Worm (Caenorhabditis elegans) whole organism, late embryonic: ENCODE data around the gene Y73C8B.3.

Experiments used
- F13H6.1 ChIP-seq: sonication (generic microtip); optimal IDR thresholded peaks from 2 replicates; lab custom pipeline; 2016; ENCODE audit warnings: missing genetic modification characterization, missing compliant biosample characterization
- ahr-1 ChIP-seq: sonication (generic microtip); optimal IDR thresholded peaks from 2 replicates; lab custom pipeline; 2016; ENCODE audit warnings: missing genetic modification characterization, missing compliant biosample characterization
- ama-1 ChIP-seq: fragments of 150-350 bp; optimal IDR thresholded peaks from 2 replicates; lab custom pipeline; 2014
- ceh-14 ChIP-seq: sonication (generic microtip); optimal IDR thresholded peaks from 2 replicates; lab custom pipeline; 2016; ENCODE audit warnings: missing genotype, missing genetic modification characterization, missing compliant biosample characterization
- ceh-19 ChIP-seq: fragments of 200-800 bp; sonication (Bioruptor generic); optimal IDR thresholded peaks from 2 replicates; lab custom pipeline; 2018; ENCODE audit warnings: mild to moderate bottlenecking, missing genetic modification characterization, missing compliant biosample characterization
- ceh-2 ChIP-seq: sonication (generic microtip); optimal IDR thresholded peaks from 2 replicates; lab custom pipeline; 2016; ENCODE audit warnings: missing genotype, missing genetic modification characterization, missing compliant biosample characterization
- ceh-22 ChIP-seq: sonication (generic microtip); optimal IDR thresholded peaks from 2 replicates; lab custom pipeline; 2017; ENCODE audit warnings: missing biosample characterization, missing genetic modification characterization
- ceh-24 ChIP-seq: sonication (generic microtip); optimal IDR thresholded peaks from 2 replicates; lab custom pipeline; 2016; ENCODE audit warnings: mild to moderate bottlenecking, missing genetic modification characterization, missing compliant biosample characterization
- ceh-30 ChIP-seq: fragments of 150-350 bp; optimal IDR thresholded peaks from 2 replicates; lab custom pipeline; 2014; ENCODE audit warnings: missing biosample characterization, missing genetic modification characterization
- ceh-31 ChIP-seq: sonication (generic microtip); optimal IDR thresholded peaks from 2 replicates; lab custom pipeline; 2016; ENCODE audit warnings: missing genetic modification characterization, missing compliant biosample characterization
- ceh-34 ChIP-seq: sonication (generic microtip); optimal IDR thresholded peaks from 2 replicates; lab custom pipeline; 2016; ENCODE audit warnings: mild to moderate bottlenecking, missing genetic modification characterization, missing compliant biosample characterization
- ceh-45 ChIP-seq: fragments of 200-800 bp; sonication (Bioruptor generic); IDR thresholded peaks from 2 replicates; pipeline ENCODE4 v1.3.6; 2022; ENCODE audit warnings: missing genetic modification reagents, missing genetic modification characterization, missing compliant biosample characterization
- ceh-48 ChIP-seq: sonication (generic microtip); optimal IDR thresholded peaks from 2 replicates; lab custom pipeline; 2016; ENCODE audit warnings: missing genetic modification characterization, inconsistent platforms, missing compliant biosample characterization
- dmd-4 ChIP-seq: sonication (generic microtip); optimal IDR thresholded peaks from 2 replicates; lab custom pipeline; 2016; ENCODE audit warnings: borderline replicate concordance, missing genetic modification characterization, missing compliant biosample characterization
- dve-1 ChIP-seq: sonication (generic microtip); optimal IDR thresholded peaks from 2 replicates; lab custom pipeline; 2017; ENCODE audit warnings: antibody characterized with exemption, mild to moderate bottlenecking, missing genetic modification characterization, missing compliant biosample characterization
- elt-2 ChIP-seq: sonication (generic microtip); optimal IDR thresholded peaks from 2 replicates; lab custom pipeline; 2016; ENCODE audit warnings: missing genetic modification reagents, missing genetic modification characterization, missing compliant biosample characterization
- ets-4 ChIP-seq: sonication (generic microtip); optimal IDR thresholded peaks from 2 replicates; lab custom pipeline; 2016; ENCODE audit warnings: missing genetic modification characterization, missing compliant biosample characterization
- fax-1 ChIP-seq: sonication (generic microtip); optimal IDR thresholded peaks from 2 replicates; lab custom pipeline; 2016; ENCODE audit warnings: missing genotype, missing genetic modification characterization, missing compliant biosample characterization
- fkh-10 ChIP-seq: fragments of 150-350 bp; optimal IDR thresholded peaks from 2 replicates; lab custom pipeline; 2014; ENCODE audit warnings: missing biosample characterization, missing genetic modification reagents, missing genetic modification characterization
- fkh-6 ChIP-seq: sonication (generic microtip); optimal IDR thresholded peaks from 2 replicates; lab custom pipeline; 2016; ENCODE audit warnings: missing genetic modification characterization, missing compliant biosample characterization
- hlh-13 ChIP-seq: fragments of 200-800 bp; sonication (Bioruptor generic); optimal IDR thresholded peaks from 2 replicates; lab custom pipeline; 2018; ENCODE audit warnings: mild to moderate bottlenecking, missing genetic modification characterization, missing compliant biosample characterization
- hlh-15 ChIP-seq: sonication (generic microtip); optimal IDR thresholded peaks from 2 replicates; lab custom pipeline; 2016; ENCODE audit warnings: missing genetic modification characterization, missing compliant biosample characterization
- lim-6 ChIP-seq: sonication (generic microtip); optimal IDR thresholded peaks from 2 replicates; lab custom pipeline; 2016; ENCODE audit warnings: missing genetic modification characterization, missing compliant biosample characterization
- madf-2 ChIP-seq: sonication (generic microtip); optimal IDR thresholded peaks from 2 replicates; lab custom pipeline; 2017; ENCODE audit warnings: missing genetic modification characterization, missing compliant biosample characterization
- mec-3 ChIP-seq: sonication (generic microtip); optimal IDR thresholded peaks from 2 replicates; lab custom pipeline; 2016; ENCODE audit warnings: borderline replicate concordance, missing genetic modification characterization, missing compliant biosample characterization
- nfya-1 ChIP-seq: sonication (generic microtip); optimal IDR thresholded peaks from 2 replicates; lab custom pipeline; 2017; ENCODE audit warnings: missing genetic modification characterization, mild to moderate bottlenecking, missing compliant biosample characterization, antibody characterized with exemption, moderate library complexity
- odd-2 ChIP-seq: sonication (generic microtip); optimal IDR thresholded peaks from 2 replicates; lab custom pipeline; 2017; ENCODE audit warnings: antibody characterized with exemption, mild to moderate bottlenecking, missing genetic modification characterization, missing compliant biosample characterization
- pag-3 ChIP-seq: sonication (generic microtip); optimal IDR thresholded peaks from 2 replicates; lab custom pipeline; 2016; ENCODE audit warnings: missing compliant biosample characterization, missing genetic modification characterization, borderline replicate concordance
- pha-4 ChIP-seq: fragments of 150-350 bp; optimal IDR thresholded peaks from 2 replicates; lab custom pipeline; 2018; ENCODE audit warnings: missing biosample characterization, missing genetic modification reagents, missing genetic modification characterization
- rnt-1 ChIP-seq: sonication (generic microtip); optimal IDR thresholded peaks from 2 replicates; lab custom pipeline; 2016; ENCODE audit warnings: missing genetic modification characterization, missing compliant biosample characterization
- sox-2 ChIP-seq: fragments of 200-800 bp; sonication (Bioruptor generic); IDR thresholded peaks from 2 replicates; pipeline ENCODE4 v1.3.6; 2022; ENCODE audit warnings: missing genetic modification reagents, missing genetic modification characterization, missing compliant biosample characterization
- syd-9 ChIP-seq: sonication (generic microtip); optimal IDR thresholded peaks from 2 replicates; lab custom pipeline; 2016; ENCODE audit warnings: mild to moderate bottlenecking, missing genetic modification characterization, moderate library complexity, missing compliant biosample characterization
- ttx-3 ChIP-seq: sonication (generic microtip); optimal IDR thresholded peaks from 2 replicates; lab custom pipeline; 2016; ENCODE audit warnings: missing genetic modification reagents, missing genetic modification characterization, missing compliant biosample characterization
- unc-3 ChIP-seq, 2 experiments: fragments of 200-800 bp in 1 of 2; sonication (Bioruptor generic) in 1 of 2; sonication (generic microtip) in 1 of 2; conservative IDR thresholded peaks in 1 of 2; optimal IDR thresholded peaks in 1 of 2; 2 replicates each; pipeline versions ENCODE4 v1.3.6 to Lab custom; 2016 to 2022; ENCODE audit warnings: missing compliant biosample characterization in 2 of 2, missing genetic modification characterization in 2 of 2, missing genetic modification reagents in 1 of 2
- unc-42 ChIP-seq: sonication (generic microtip); optimal IDR thresholded peaks from 2 replicates; lab custom pipeline; 2016; ENCODE audit warnings: missing genotype, missing genetic modification characterization, missing compliant biosample characterization
- unc-86 ChIP-seq: sonication (generic microtip); optimal IDR thresholded peaks from 2 replicates; lab custom pipeline; 2016; ENCODE audit warnings: missing genetic modification characterization, missing compliant biosample characterization

Y73C8B.3 gene

ce11 chrV:3193091-3193608, at the start of gene Y73C8B.3, which contains the start of gene Y73C8B.9:
Gene Y73C8B.3 (minus strand): TSS chrV:3193237.
Gene Y73C8B.9 (plus strand): TSS chrV:3193558.
- TF ChIP-seq pha-4 (tag; lab: Kevin White, UChicago) (no peak), elt-2 (tag; lab: Kevin White, UChicago) (peak; percentile 74), mec-3 (tag; lab: Kevin White, UChicago) (no peak), ceh-30 (tag; lab: Kevin White, UChicago) (peak; percentile 90)

ce11 chrV:3241175-3241574, 48.1 kb upstream of the Y73C8B.3 start, which contains the start of gene srj-11:
Gene srj-11 (plus strand): TSS chrV:3241424.
- TF ChIP-seq rnt-1 (tag; lab: Kevin White, UChicago) (no peak), ceh-24 (no peak), hlh-15 (no peak), syd-9 (no peak), hlh-13 (GFP tag; lab: Kevin White, UChicago) (no peak), ceh-48 (no peak), ceh-19 (GFP tag; lab: Kevin White, UChicago) (no peak), F13H6.1 (tag; lab: Kevin White, UChicago) (no peak), ama-1 (lab: Kevin White, UChicago) (no peak), elt-2 (tag; lab: Kevin White, UChicago) (no peak), unc-42 (tag; lab: Kevin White, UChicago) (no peak), fkh-10 (no peak), nfya-1 (no peak), pag-3 (no peak), dve-1 (tag; lab: Kevin White, UChicago) (no peak), ceh-2 (tag; lab: Kevin White, UChicago) (no peak), fkh-6 (no peak), ceh-31 (tag; lab: Kevin White, UChicago) (no peak), odd-2 (no peak)

DNA sequence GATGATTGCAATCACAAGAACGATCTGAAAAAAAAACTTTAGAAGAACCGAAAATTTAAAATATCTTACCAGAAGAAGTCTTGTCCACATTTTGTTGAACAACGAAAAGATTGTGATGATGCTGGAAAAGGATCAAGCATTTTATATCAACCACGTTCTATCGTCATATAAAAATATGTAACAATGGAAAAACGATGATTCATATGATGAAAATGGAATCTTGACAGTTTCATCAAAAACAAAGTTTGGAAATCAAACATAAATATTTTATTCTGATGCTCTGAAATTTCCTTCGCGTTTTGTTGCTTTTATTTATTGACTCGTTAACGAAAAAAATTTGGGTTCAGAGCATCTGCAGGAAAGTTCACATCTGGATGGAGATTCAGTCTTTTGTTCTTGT, 43.6 kb upstream of the Y73C8B.3 start, which contains the start of the genes K08D9.9 and str-16:
Gene K08D9.9 (minus strand): TSS at position 101 of the 400 bp plus-strand sequence.
Gene str-16 (plus strand): TSS at position 266 of the 400 bp plus-strand sequence.
- TF ChIP-seq ceh-22, result no peak
- TF ChIP-seq ceh-14, result no peak
- TF ChIP-seq sox-2 (GFP tag; lab: Robert Waterston, UW), result no peak
- TF ChIP-seq ttx-3 (tag; lab: Kevin White, UChicago), result no peak
- no peak for TF ChIP-seq ceh-34
- TF ChIP-seq ceh-19 (GFP tag; lab: Kevin White, UChicago), result no peak
- no peak for TF ChIP-seq fax-1 (tag; lab: Kevin White, UChicago)
- TF ChIP-seq unc-86 (tag; lab: Kevin White, UChicago), result no peak
- TF ChIP-seq ceh-45 (GFP tag; lab: Robert Waterston, UW), result no peak
- no peak for TF ChIP-seq pag-3
- TF ChIP-seq madf-2, result no peak
- no peak for TF ChIP-seq lim-6 (tag; lab: Kevin White, UChicago)
- TF ChIP-seq unc-3 (GFP tag; conservative IDR thresholded peaks at IDR 0.05; lab: Robert Waterston, UW), result no peak
- TF ChIP-seq unc-3 (tag; optimal IDR thresholded peaks at IDR 0.05; lab: Kevin White, UChicago), result no peak
- no peak for TF ChIP-seq ets-4 (tag; lab: Kevin White, UChicago)

- TF ChIP-seq ets-4 (tag; lab: Kevin White, UChicago) (no peak), dmd-4 (no peak), ahr-1 (tag; lab: Kevin White, UChicago) (no peak)
These were observed 41.9 kb upstream of the Y73C8B.3 start, which contains the start of gene K08D9.6 for ce11 chrV:3234887-3235286. Gene K08D9.6 (minus strand): TSS chrV:3234987.
